Fruit fly (Drosophila melanogaster) whole organism, embryonic: ENCODE measurements around the gene CG13084.

Experiments
- Ada2b ChIP-seq: fragments of 200-800 bp; sonication (Bioruptor generic); IDR thresholded peaks from 2 replicates; pipeline ENCODE4 v1.3.6; 2022; ENCODE audit warnings: missing biosample characterization, missing genetic modification characterization
- Bgb ChIP-seq: fragments of 200-800 bp; sonication (Bioruptor generic); IDR thresholded peaks from 2 replicates; pipeline ENCODE4 v1.3.6; 2022; ENCODE audit warnings: missing biosample characterization, missing genetic modification characterization; ENCODE audit not compliant: partially characterized antibody
- Bteb2 ChIP-seq: fragments of 200-800 bp; sonication (Bioruptor generic); optimal IDR thresholded peaks from 2 replicates; lab custom pipeline; 2016; ENCODE audit warnings: missing biosample characterization, missing genetic modification characterization
- CG10209 ChIP-seq: fragments of 200-800 bp; sonication (Bioruptor generic); optimal IDR thresholded peaks from 3 replicates; lab custom pipeline; 2017; ENCODE audit warnings: missing biosample characterization, mild to moderate bottlenecking, missing genetic modification characterization, missing genetic modification reagents
- CG12236 ChIP-seq: fragments of 200-800 bp; sonication (Bioruptor generic); optimal IDR thresholded peaks from 2 replicates; lab custom pipeline; 2016; ENCODE audit warnings: missing biosample characterization, missing genetic modification characterization
- CG12391 ChIP-seq: fragments of 200-800 bp; sonication (Bioruptor generic); optimal IDR thresholded peaks from 3 replicates; lab custom pipeline; 2018; ENCODE audit warnings: missing biosample characterization, mild to moderate bottlenecking, missing genetic modification characterization, moderate library complexity
- CG13296 ChIP-seq: fragments of 200-800 bp; sonication (Bioruptor generic); optimal IDR thresholded peaks from 3 replicates; lab custom pipeline; 2018; ENCODE audit warnings: missing biosample characterization, mild to moderate bottlenecking, missing genetic modification characterization
- CG15514 ChIP-seq: fragments of 200-800 bp; sonication (Bioruptor generic); optimal IDR thresholded peaks from 3 replicates; lab custom pipeline; 2017; ENCODE audit warnings: missing biosample characterization, missing genetic modification characterization, mild to moderate bottlenecking, moderate library complexity, missing genetic modification reagents
- CG15601 ChIP-seq: fragments of 200-800 bp; sonication (Bioruptor generic); optimal IDR thresholded peaks from 3 replicates; lab custom pipeline; 2019; ENCODE audit warnings: missing biosample characterization, mild to moderate bottlenecking, missing genetic modification characterization, moderate library complexity
- CG16779 ChIP-seq: fragments of 200-800 bp; sonication (Bioruptor generic); IDR thresholded peaks from 2 replicates; pipeline ENCODE4 v1.3.6; 2022; ENCODE audit warnings: missing biosample characterization, missing genetic modification characterization
- CG17385 ChIP-seq: fragments of 200-800 bp; sonication (Bioruptor generic); optimal IDR thresholded peaks from 3 replicates; lab custom pipeline; 2018; ENCODE audit warnings: missing biosample characterization, mild to moderate bottlenecking, missing genetic modification characterization
- CG2120 ChIP-seq: fragments of 200-800 bp; sonication (Bioruptor generic); optimal IDR thresholded peaks from 3 replicates; lab custom pipeline; 2016; ENCODE audit warnings: missing biosample characterization, missing genetic modification characterization
- CG32532 ChIP-seq: fragments of 200-800 bp; sonication (Bioruptor generic); IDR thresholded peaks from 2 replicates; pipeline ENCODE4 v1.3.6; 2022; ENCODE audit warnings: missing biosample characterization, missing genetic modification characterization
- CG3281 ChIP-seq: fragments of 200-800 bp; sonication (Bioruptor generic); optimal IDR thresholded peaks from 3 replicates; lab custom pipeline; 2017; ENCODE audit warnings: missing biosample characterization, mild to moderate bottlenecking, missing genetic modification characterization
- CG34224 ChIP-seq: fragments of 200-800 bp; sonication (Bioruptor generic); IDR thresholded peaks from 3 replicates; pipeline ENCODE4 v1.3.6; 2022; ENCODE audit warnings: missing biosample characterization, missing genetic modification characterization; ENCODE audit not compliant: partially characterized antibody
- CG34376 ChIP-seq: fragments of 200-800 bp; sonication (Bioruptor generic); optimal IDR thresholded peaks from 2 replicates; lab custom pipeline; 2018; ENCODE audit warnings: missing biosample characterization, mild to moderate bottlenecking, missing genetic modification characterization
- CG7839 ChIP-seq: fragments of 200-800 bp; sonication (Bioruptor generic); optimal IDR thresholded peaks from 3 replicates; lab custom pipeline; 2018; ENCODE audit warnings: missing biosample characterization, mild to moderate bottlenecking, missing genetic modification characterization, moderate library complexity
- CG8924 ChIP-seq: fragments of 200-800 bp; optimal IDR thresholded peaks from 3 replicates; lab custom pipeline; 2019; ENCODE audit warnings: missing biosample characterization, mild to moderate bottlenecking, missing genetic modification characterization, moderate library complexity
- CkIIα-i1 ChIP-seq: fragments of 200-800 bp; sonication (Bioruptor generic); IDR thresholded peaks from 2 replicates; pipeline ENCODE4 v1.3.6; 2022; ENCODE audit warnings: missing biosample characterization, missing genetic modification characterization
- Dll ChIP-seq: fragments of 200-800 bp; sonication (Bioruptor generic); IDR thresholded peaks from 4 replicates; pipeline ENCODE4 v1.3.6; 2022; ENCODE audit warnings: missing biosample characterization, missing genetic modification characterization; ENCODE audit not compliant: partially characterized antibody
- Ets97D ChIP-seq: fragments of 200-800 bp; sonication (Bioruptor generic); optimal IDR thresholded peaks from 3 replicates; lab custom pipeline; 2016; ENCODE audit warnings: missing biosample characterization, missing genetic modification characterization
- Hr3 ChIP-seq: fragments of 200-800 bp; sonication (Bioruptor generic); optimal IDR thresholded peaks from 3 replicates; lab custom pipeline; 2016; ENCODE audit warnings: missing biosample characterization, missing genetic modification characterization
- Hr51 ChIP-seq, 2 experiments: fragments of 200-800 bp; sonication (Bioruptor generic); optimal IDR thresholded peaks; 2 replicates in 1 of 2; 3 replicates in 1 of 2; lab custom pipeline; 2016 to 2018; ENCODE audit warnings: missing biosample characterization in 2 of 2, missing genetic modification characterization in 2 of 2, mild to moderate bottlenecking in 1 of 2, moderate library complexity in 1 of 2
- MESR4 ChIP-seq: fragments of 200-800 bp; sonication (Bioruptor generic); optimal IDR thresholded peaks from 2 replicates; lab custom pipeline; 2018; ENCODE audit warnings: missing biosample characterization, mild to moderate bottlenecking, missing genetic modification characterization, moderate library complexity
- NC2β ChIP-seq: fragments of 200-800 bp; sonication (Bioruptor generic); optimal IDR thresholded peaks from 2 replicates; lab custom pipeline; 2016; ENCODE audit warnings: missing biosample characterization, missing genetic modification characterization
- NK7.1 ChIP-seq: fragments of 200-800 bp; sonication (Bioruptor generic); optimal IDR thresholded peaks from 3 replicates; lab custom pipeline; 2016; ENCODE audit warnings: missing biosample characterization, missing genetic modification characterization
- NfI ChIP-seq: fragments of 200-800 bp; sonication (Bioruptor generic); optimal IDR thresholded peaks from 3 replicates; lab custom pipeline; 2018; ENCODE audit warnings: missing biosample characterization, mild to moderate bottlenecking, missing genetic modification characterization, moderate library complexity
- Ptx1 ChIP-seq: fragments of 200-800 bp; sonication (Bioruptor generic); IDR thresholded peaks from 2 replicates; pipeline ENCODE4 v1.3.6; 2022; ENCODE audit warnings: missing biosample characterization, missing genetic modification characterization
- Scr ChIP-seq: fragments of 200-800 bp; sonication (Bioruptor generic); IDR thresholded peaks from 2 replicates; pipeline ENCODE4 v1.3.6; 2022; ENCODE audit warnings: missing biosample characterization, missing genetic modification characterization; ENCODE audit not compliant: partially characterized antibody
- bsh ChIP-seq, 2 experiments: fragments of 200-800 bp; sonication (Bioruptor generic); optimal IDR thresholded peaks; 2 replicates each; lab custom pipeline; 2017 to 2018; ENCODE audit warnings: mild to moderate bottlenecking in 2 of 2, missing biosample characterization in 2 of 2, missing genetic modification characterization in 2 of 2, moderate library complexity in 1 of 2
- chinmo ChIP-seq: fragments of 200-800 bp; sonication (Bioruptor generic); IDR thresholded peaks from 4 replicates; pipeline ENCODE4 v1.3.6; 2022; ENCODE audit warnings: missing biosample characterization, missing genetic modification characterization; ENCODE audit not compliant: partially characterized antibody
- chn ChIP-seq: fragments of 200-800 bp; sonication (Bioruptor generic); optimal IDR thresholded peaks from 2 replicates; lab custom pipeline; 2016; ENCODE audit warnings: missing biosample characterization, missing genetic modification characterization
- fd102C ChIP-seq: fragments of 200-800 bp; sonication (Bioruptor generic); optimal IDR thresholded peaks from 2 replicates; lab custom pipeline; 2018; ENCODE audit warnings: missing biosample characterization, mild to moderate bottlenecking, missing genetic modification characterization, moderate library complexity
- hbn ChIP-seq: fragments of 200-800 bp; sonication (Bioruptor generic); IDR thresholded peaks from 2 replicates; pipeline ENCODE4 v1.3.6; 2022; ENCODE audit warnings: missing biosample characterization, missing genetic modification characterization; ENCODE audit not compliant: partially characterized antibody
- hkb ChIP-seq, 2 experiments: fragments of 200-800 bp in 1 of 2; fragments of >200 bp in 1 of 2; sonication (Bioruptor generic) in 1 of 2; IDR thresholded peaks in 1 of 2; optimal IDR thresholded peaks in 1 of 2; 2 replicates each; pipeline versions ENCODE4 v1.3.6 to Lab custom; 2017 to 2022; ENCODE audit warnings: missing biosample characterization in 1 of 2, missing genetic modification characterization in 1 of 2
- ind ChIP-seq: fragments of 200-800 bp; sonication (Bioruptor generic); optimal IDR thresholded peaks from 3 replicates; lab custom pipeline; 2016; ENCODE audit warnings: missing biosample characterization, missing genetic modification characterization
- inv ChIP-seq: fragments of 200-800 bp; sonication (Bioruptor generic); IDR thresholded peaks from 2 replicates; pipeline ENCODE4 v1.3.6; 2022; ENCODE audit warnings: missing biosample characterization, missing genetic modification characterization; ENCODE audit not compliant: partially characterized antibody
- mam ChIP-seq: fragments of 200-800 bp; sonication (Bioruptor generic); optimal IDR thresholded peaks from 3 replicates; lab custom pipeline; 2016; ENCODE audit warnings: missing biosample characterization, missing genetic modification characterization
- oc ChIP-seq: fragments of 200-800 bp; sonication (Bioruptor generic); optimal IDR thresholded peaks from 2 replicates; lab custom pipeline; 2018; ENCODE audit warnings: missing biosample characterization, mild to moderate bottlenecking, missing genetic modification characterization, moderate library complexity
- pan ChIP-seq, 4 experiments: fragments of >200 bp in 3 of 4; fragments of 200-800 bp in 1 of 4; sonication (Bioruptor generic) in 1 of 4; optimal IDR thresholded peaks in 3 of 4; IDR thresholded peaks in 1 of 4; 2 replicates each; pipeline versions ENCODE4 v1.3.6 to Lab custom; 2017 to 2022; ENCODE audit warnings: missing biosample characterization in 2 of 4, missing genetic modification characterization in 2 of 4, mixed read lengths in 1 of 4
- pita ChIP-seq: fragments of 200-800 bp; sonication (Bioruptor generic); optimal IDR thresholded peaks from 2 replicates; lab custom pipeline; 2017; ENCODE audit warnings: missing biosample characterization, mild to moderate bottlenecking, missing genetic modification characterization
- prd ChIP-seq, 3 experiments: fragments of >200 bp in 2 of 3; fragments of 200-800 bp in 1 of 3; sonication (Bioruptor generic) in 1 of 3; optimal IDR thresholded peaks in 2 of 3; IDR thresholded peaks in 1 of 3; 2 replicates in 2 of 3; 3 replicates in 1 of 3; pipeline versions ENCODE4 v1.3.6 to Lab custom; 2017 to 2022; ENCODE audit warnings: missing biosample characterization in 1 of 3, missing genetic modification characterization in 1 of 3
- sna ChIP-seq: fragments of 200-800 bp; sonication (Bioruptor generic); IDR thresholded peaks from 2 replicates; pipeline ENCODE4 v1.3.6; 2022; ENCODE audit warnings: missing biosample characterization, missing genetic modification characterization; ENCODE audit not compliant: partially characterized antibody
- stwl ChIP-seq: fragments of 200-800 bp; sonication (Bioruptor generic); optimal IDR thresholded peaks from 3 replicates; lab custom pipeline; 2018; ENCODE audit warnings: missing biosample characterization, mild to moderate bottlenecking, missing genetic modification characterization, moderate library complexity
- trem ChIP-seq: fragments of 200-800 bp; optimal IDR thresholded peaks from 3 replicates; lab custom pipeline; 2019; ENCODE audit warnings: missing biosample characterization, mild to moderate bottlenecking, missing genetic modification characterization, moderate library complexity
- vnd ChIP-seq: fragments of 200-800 bp; sonication (Bioruptor generic); IDR thresholded peaks from 3 replicates; pipeline ENCODE4 v1.3.6; 2022; ENCODE audit warnings: missing biosample characterization, missing genetic modification characterization; ENCODE audit not compliant: partially characterized antibody

The CG13084 gene

dm6 chr2L:19489997-19490461 lies 5.3 kb downstream of the CG13084 start, which contains the start of the genes CG10194 and CG18094 (continued):
- TF ChIP-seq CG17385 = peak; percentile 40
- 0 out of 3 replicates have a peak, but pooled peaks have one; percentile 13 for TF ChIP-seq vnd
- TF ChIP-seq CG12391 (tag; lab: Kevin White, UChicago) = peak; percentile 66
- no peak for TF ChIP-seq CkIIα-i1 (GFP tag; lab: Robert Waterston, UW)
- TF ChIP-seq Hr51 (GFP tag; optimal IDR thresholded peaks at IDR 0.05; lab: Kevin White, UChicago) = peak; percentile 5 to 64
- TF ChIP-seq fd102C (GFP tag; lab: Kevin White, UChicago) = no peak
- TF ChIP-seq CG8924 (tag; lab: Kevin White, UChicago) = peak; percentile 18
- TF ChIP-seq CG34376 = peak; percentile 34
- TF ChIP-seq NfI (GFP tag; lab: Kevin White, UChicago) = peak; percentile 33
- TF ChIP-seq pita (GFP tag; lab: Kevin White, UChicago) = no peak
- TF ChIP-seq ind (GFP tag; lab: Kevin White, UChicago) = peak; percentile 55
- peak; percentile 78 for TF ChIP-seq CG34224
- peak; percentile 9 for TF ChIP-seq stwl (tag; lab: Kevin White, UChicago)
- peak; percentile 17 for TF ChIP-seq Bteb2 (GFP tag; lab: Kevin White, UChicago)
- no peak for TF ChIP-seq NK7.1 (GFP tag; lab: Kevin White, UChicago)
- peak; percentile 52; the same call in 1 of the 2 replicates for TF ChIP-seq hbn
- peak; percentile 47; the same call in 1 of the 2 replicates for TF ChIP-seq Scr (GFP tag; lab: Robert Waterston, UW)
- peak; percentile 57 for TF ChIP-seq Hr3 (GFP tag; lab: Kevin White, UChicago)
- peak in 1 of 2 experiments; percentile 43 for TF ChIP-seq bsh (GFP tag; optimal IDR thresholded peaks at IDR 0.05; lab: Kevin White, UChicago)
- TF ChIP-seq CG3281 (GFP tag; lab: Kevin White, UChicago) = peak; percentile 40
- TF ChIP-seq inv (GFP tag; lab: Robert Waterston, UW) = peak; percentile 34
- TF ChIP-seq Ets97D (GFP tag; lab: Kevin White, UChicago) = peak; percentile 1
- TF ChIP-seq Ptx1 (GFP tag; lab: Robert Waterston, UW) = peak; percentile 41; the same call in 1 of the 2 replicates
- TF ChIP-seq CG32532 (GFP tag; lab: Robert Waterston, UW) = peak; percentile 74; the same call in 1 of the 2 replicates
- TF ChIP-seq Bgb (GFP tag; lab: Robert Waterston, UW) = peak; percentile 66; the same call in 1 of the 2 replicates
- peak; percentile 35 for TF ChIP-seq MESR4 (GFP tag; lab: Kevin White, UChicago)
- TF ChIP-seq chn = peak; percentile 10
- no peak for TF ChIP-seq CG16779 (GFP tag; lab: Robert Waterston, UW)
- TF ChIP-seq CG12236 (GFP tag; lab: Kevin White, UChicago) = no peak
- TF ChIP-seq oc (tag; lab: Kevin White, UChicago) = peak; percentile 13
- TF ChIP-seq mam (GFP tag; lab: Kevin White, UChicago) = peak; percentile 19
- TF ChIP-seq Ada2b = peak; percentile 12; the same call in 1 of the 2 replicates
- TF ChIP-seq prd (optimal IDR thresholded peaks at IDR 0.05; lab: Kevin White, UChicago) = no peak
- peak; percentile 51; the same call in 2 of the 3 replicates for TF ChIP-seq prd (GFP tag; IDR thresholded peaks at IDR 0.05; lab: Robert Waterston, UW)
- TF ChIP-seq trem = peak; percentile 17
- peak; percentile 65 for TF ChIP-seq CG2120 (GFP tag; lab: Kevin White, UChicago)
- TF ChIP-seq chinmo = 0 out of 4 replicates have a peak, but pooled peaks have one; percentile 43
- TF ChIP-seq CG15514 (GFP tag; lab: Kevin White, UChicago) = peak; percentile 20
- no peak for TF ChIP-seq CG7839 (tag; lab: Kevin White, UChicago)
- TF ChIP-seq CG10209 (GFP tag; lab: Kevin White, UChicago) = peak; percentile 29
- peak; percentile 22 for TF ChIP-seq CG13296
- no peak for TF ChIP-seq hkb (optimal IDR thresholded peaks at IDR 0.05; lab: Kevin White, UChicago)
- peak; percentile 19; the same call in 1 of the 2 replicates for TF ChIP-seq hkb (GFP tag; IDR thresholded peaks at IDR 0.05; lab: Robert Waterston, UW)
- TF ChIP-seq pan (optimal IDR thresholded peaks at IDR 0.05; lab: Kevin White, UChicago) = no peak
- TF ChIP-seq pan (GFP tag; optimal IDR thresholded peaks at IDR 0.05 in 1 of 2, IDR thresholded peaks at IDR 0.05 in 1 of 2) = peak in 1 of 2 experiments; percentile 17
- peak; percentile 70 for TF ChIP-seq sna (GFP tag; lab: Robert Waterston, UW)
- peak; percentile 72 for TF ChIP-seq Dll (GFP tag; lab: Robert Waterston, UW)
- no peak for TF ChIP-seq NC2β
- peak; percentile 3 for TF ChIP-seq CG15601 (tag; lab: Kevin White, UChicago)
